Worm (Caenorhabditis elegans) whole organism, late embryonic: ENCODE measurements around the gene C35B1.9.

Experiments used
- C08G9.2 ChIP-seq: sonication (generic microtip); optimal IDR thresholded peaks from 2 replicates; lab custom pipeline; 2016; ENCODE audit warnings: mild to moderate bottlenecking, missing genetic modification characterization, moderate library complexity, missing compliant biosample characterization
- C38D4.7 ChIP-seq: fragments of 200-800 bp; sonication (Bioruptor generic); optimal IDR thresholded peaks from 2 replicates; lab custom pipeline; 2018; ENCODE audit warnings: mild to moderate bottlenecking, missing genetic modification characterization, moderate library complexity, missing compliant biosample characterization
- K09A11.1 ChIP-seq: sonication (generic microtip); optimal IDR thresholded peaks from 2 replicates; lab custom pipeline; 2017; ENCODE audit warnings: antibody characterized with exemption, mild to moderate bottlenecking, missing genetic modification characterization, missing compliant biosample characterization; ENCODE audit not compliant: insufficient read depth
- T23F11.4 ChIP-seq: fragments of 200-800 bp; sonication (Bioruptor generic); optimal IDR thresholded peaks from 2 replicates; lab custom pipeline; 2018; ENCODE audit warnings: mild to moderate bottlenecking, missing genetic modification characterization, missing compliant biosample characterization
- ahr-1 ChIP-seq: sonication (generic microtip); optimal IDR thresholded peaks from 2 replicates; lab custom pipeline; 2016; ENCODE audit warnings: missing genetic modification characterization, missing compliant biosample characterization
- ama-1 ChIP-seq: fragments of 150-350 bp; optimal IDR thresholded peaks from 2 replicates; lab custom pipeline; 2014
- ceh-18 ChIP-seq: sonication (generic microtip); optimal IDR thresholded peaks from 2 replicates; lab custom pipeline; 2016; ENCODE audit warnings: missing genetic modification characterization, missing compliant biosample characterization
- ceh-19 ChIP-seq: fragments of 200-800 bp; sonication (Bioruptor generic); optimal IDR thresholded peaks from 2 replicates; lab custom pipeline; 2018; ENCODE audit warnings: mild to moderate bottlenecking, missing genetic modification characterization, missing compliant biosample characterization
- ceh-2 ChIP-seq: sonication (generic microtip); optimal IDR thresholded peaks from 2 replicates; lab custom pipeline; 2016; ENCODE audit warnings: missing genotype, missing genetic modification characterization, missing compliant biosample characterization
- ceh-22 ChIP-seq: sonication (generic microtip); optimal IDR thresholded peaks from 2 replicates; lab custom pipeline; 2017; ENCODE audit warnings: missing biosample characterization, missing genetic modification characterization
- ceh-24 ChIP-seq: sonication (generic microtip); optimal IDR thresholded peaks from 2 replicates; lab custom pipeline; 2016; ENCODE audit warnings: mild to moderate bottlenecking, missing genetic modification characterization, missing compliant biosample characterization
- ceh-31 ChIP-seq: sonication (generic microtip); optimal IDR thresholded peaks from 2 replicates; lab custom pipeline; 2016; ENCODE audit warnings: missing genetic modification characterization, missing compliant biosample characterization
- ceh-34 ChIP-seq: sonication (generic microtip); optimal IDR thresholded peaks from 2 replicates; lab custom pipeline; 2016; ENCODE audit warnings: mild to moderate bottlenecking, missing genetic modification characterization, missing compliant biosample characterization
- ceh-48 ChIP-seq: sonication (generic microtip); optimal IDR thresholded peaks from 2 replicates; lab custom pipeline; 2016; ENCODE audit warnings: missing genetic modification characterization, inconsistent platforms, missing compliant biosample characterization
- ceh-9 ChIP-seq: sonication (generic microtip); optimal IDR thresholded peaks from 2 replicates; lab custom pipeline; 2016; ENCODE audit warnings: mild to moderate bottlenecking, missing genetic modification characterization, inconsistent platforms, missing compliant biosample characterization
- elt-2 ChIP-seq: sonication (generic microtip); optimal IDR thresholded peaks from 2 replicates; lab custom pipeline; 2016; ENCODE audit warnings: missing genetic modification reagents, missing genetic modification characterization, missing compliant biosample characterization
- ets-4 ChIP-seq: sonication (generic microtip); optimal IDR thresholded peaks from 2 replicates; lab custom pipeline; 2016; ENCODE audit warnings: missing genetic modification characterization, missing compliant biosample characterization
- eyg-1 ChIP-seq: sonication (generic microtip); optimal IDR thresholded peaks from 2 replicates; lab custom pipeline; 2016; ENCODE audit warnings: missing genotype, missing genetic modification characterization, missing compliant biosample characterization
- hlh-30 ChIP-seq: sonication (generic microtip); optimal IDR thresholded peaks from 2 replicates; lab custom pipeline; 2017; ENCODE audit warnings: antibody characterized with exemption, missing genetic modification characterization, missing compliant biosample characterization; ENCODE audit not compliant: insufficient read depth
- lim-6 ChIP-seq: sonication (generic microtip); optimal IDR thresholded peaks from 2 replicates; lab custom pipeline; 2016; ENCODE audit warnings: missing genetic modification characterization, missing compliant biosample characterization
- lin-11 ChIP-seq: fragments of 200-800 bp; sonication (Bioruptor generic); optimal IDR thresholded peaks from 2 replicates; lab custom pipeline; 2018; ENCODE audit warnings: mild to moderate bottlenecking, missing genetic modification characterization, missing compliant biosample characterization
- madf-2 ChIP-seq: sonication (generic microtip); optimal IDR thresholded peaks from 2 replicates; lab custom pipeline; 2017; ENCODE audit warnings: missing genetic modification characterization, missing compliant biosample characterization
- mec-3 ChIP-seq: sonication (generic microtip); optimal IDR thresholded peaks from 2 replicates; lab custom pipeline; 2016; ENCODE audit warnings: borderline replicate concordance, missing genetic modification characterization, missing compliant biosample characterization
- npax-4 ChIP-seq: sonication (generic microtip); optimal IDR thresholded peaks from 2 replicates; lab custom pipeline; 2016; ENCODE audit warnings: missing genetic modification characterization, missing compliant biosample characterization
- pag-3 ChIP-seq: sonication (generic microtip); optimal IDR thresholded peaks from 2 replicates; lab custom pipeline; 2016; ENCODE audit warnings: missing compliant biosample characterization, missing genetic modification characterization, borderline replicate concordance
- pat-9 ChIP-seq: fragments of 200-800 bp; sonication (Bioruptor generic); optimal IDR thresholded peaks from 2 replicates; lab custom pipeline; 2018; ENCODE audit warnings: mild to moderate bottlenecking, missing genetic modification characterization, moderate library complexity, missing compliant biosample characterization
- pha-4 ChIP-seq: fragments of 150-350 bp; optimal IDR thresholded peaks from 2 replicates; lab custom pipeline; 2018; ENCODE audit warnings: missing biosample characterization, missing genetic modification reagents, missing genetic modification characterization
- pros-1 ChIP-seq: fragments of 150-350 bp; optimal IDR thresholded peaks from 2 replicates; lab custom pipeline; 2014; ENCODE audit warnings: missing biosample characterization, missing genetic modification reagents, missing genetic modification characterization
- ref-2 ChIP-seq: sonication (generic microtip); optimal IDR thresholded peaks from 2 replicates; lab custom pipeline; 2016; ENCODE audit warnings: missing genetic modification characterization, missing compliant biosample characterization
- rnt-1 ChIP-seq: sonication (generic microtip); optimal IDR thresholded peaks from 2 replicates; lab custom pipeline; 2016; ENCODE audit warnings: missing genetic modification characterization, missing compliant biosample characterization
- sox-2 ChIP-seq: fragments of 200-800 bp; sonication (Bioruptor generic); IDR thresholded peaks from 2 replicates; pipeline ENCODE4 v1.3.6; 2022; ENCODE audit warnings: missing genetic modification reagents, missing genetic modification characterization, missing compliant biosample characterization
- tbx-2 ChIP-seq: sonication (generic microtip); optimal IDR thresholded peaks from 2 replicates; lab custom pipeline; 2016; ENCODE audit warnings: missing genetic modification characterization, missing compliant biosample characterization
- unc-42 ChIP-seq: sonication (generic microtip); optimal IDR thresholded peaks from 2 replicates; lab custom pipeline; 2016; ENCODE audit warnings: missing genotype, missing genetic modification characterization, missing compliant biosample characterization
- unc-55 ChIP-seq: sonication (generic microtip); optimal IDR thresholded peaks from 2 replicates; lab custom pipeline; 2017; ENCODE audit warnings: missing biosample characterization, missing genetic modification reagents, missing genetic modification characterization
- zip-5 ChIP-seq: sonication (generic microtip); optimal IDR thresholded peaks from 2 replicates; lab custom pipeline; 2016; ENCODE audit warnings: missing genetic modification characterization, missing compliant biosample characterization
- ztf-16 ChIP-seq: sonication (generic microtip); optimal IDR thresholded peaks from 2 replicates; lab custom pipeline; 2017; ENCODE audit warnings: missing genetic modification characterization, missing compliant biosample characterization

C35B1.9 gene

DNA sequence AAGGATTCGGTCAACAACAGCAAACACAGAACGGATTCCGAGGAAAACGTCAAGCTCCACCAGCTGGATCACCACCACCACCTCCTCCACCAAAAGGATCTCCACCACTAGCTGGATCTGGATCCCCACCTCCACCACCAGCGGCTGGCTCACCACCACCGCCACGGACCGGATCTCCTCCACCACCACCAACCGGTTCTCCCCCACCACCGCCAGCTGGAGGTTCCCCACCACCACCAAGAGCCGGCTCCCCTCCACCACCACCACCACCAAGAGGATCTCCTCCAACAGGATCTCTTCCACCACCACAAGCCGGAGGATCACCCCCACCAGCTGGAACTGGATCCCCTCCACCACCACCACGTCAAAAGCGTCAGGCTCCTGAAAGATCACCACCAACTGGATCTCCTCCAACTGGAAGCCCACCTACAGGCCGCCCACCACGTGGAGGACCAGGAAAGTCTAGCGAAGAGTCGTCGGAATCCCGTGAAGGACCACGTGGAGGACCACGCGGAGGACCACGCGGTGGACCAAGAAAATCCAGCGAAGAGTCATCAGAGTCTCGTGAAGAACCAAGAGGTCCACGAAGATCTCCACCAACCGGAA, 4.0 kb downstream of the C35B1.9 start:
- TF ChIP-seq mec-3 (tag; lab: Kevin White, UChicago) (peak; percentile 69), npax-4 (tag; lab: Kevin White, UChicago) (no peak)

DNA sequence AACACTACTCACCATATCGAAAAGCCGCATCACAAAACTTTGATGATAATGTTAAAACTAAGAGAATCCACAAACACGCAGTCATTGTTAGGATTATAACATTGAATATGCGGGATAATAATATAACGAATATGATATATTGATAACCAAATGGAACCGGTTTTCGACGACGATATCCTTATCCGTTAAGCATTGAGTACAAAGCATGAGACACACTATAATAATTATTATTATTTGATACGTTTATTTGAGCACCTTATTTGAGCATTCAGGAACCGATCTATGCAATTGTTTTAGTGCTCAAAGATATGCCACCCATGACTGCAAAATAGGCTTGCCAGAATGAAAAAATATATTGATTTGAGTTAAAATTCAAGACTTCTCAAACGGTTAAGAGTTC, 6.1 kb downstream of the C35B1.9 start, which contains the start of gene W03D2.9:
W03D2.9 (minus strand) TSS at position 101 of the 400 bp plus-strand sequence.
- TF ChIP-seq C38D4.7 (no peak), T23F11.4 (GFP tag; lab: Kevin White, UChicago) (no peak), ceh-34 (no peak), pat-9 (tag; lab: Kevin White, UChicago) (no peak), mec-3 (tag; lab: Kevin White, UChicago) (no peak), ceh-22 (no peak), sox-2 (GFP tag; lab: Robert Waterston, UW) (no peak), unc-42 (no peak), npax-4 (tag; lab: Kevin White, UChicago) (no peak), ref-2 (tag; lab: Kevin White, UChicago) (no peak), ets-4 (tag; lab: Kevin White, UChicago) (no peak), pag-3 (tag; lab: Kevin White, UChicago) (no peak), lim-6 (tag; lab: Kevin White, UChicago) (no peak)

DNA sequence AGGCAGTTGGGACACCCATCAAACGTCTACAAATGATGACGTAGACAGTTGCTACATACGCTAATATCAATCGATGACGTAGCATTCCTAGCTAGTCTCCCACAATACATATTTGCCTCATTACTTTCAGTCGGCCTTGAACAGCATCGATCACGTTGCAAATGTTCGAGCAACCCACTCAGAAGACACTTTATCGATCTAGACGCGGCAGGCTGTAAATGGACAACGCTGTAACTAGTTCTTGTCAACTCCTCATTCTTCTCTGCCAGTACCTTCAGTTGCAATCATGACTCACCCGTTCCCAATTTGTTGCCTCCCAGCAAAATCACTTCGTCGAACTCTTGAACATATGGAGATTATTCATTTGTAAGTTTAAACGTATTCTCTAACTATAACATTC, 8.7 kb downstream of the C35B1.9 start, which contains the start of gene pqn-75:
pqn-75 (plus strand) TSS at position 301 of the 400 bp plus-strand sequence.
- no peak for TF ChIP-seq lin-11 (tag; lab: Kevin White, UChicago)
- no peak for TF ChIP-seq pag-3 (tag; lab: Kevin White, UChicago)
- no peak for TF ChIP-seq rnt-1
- no peak for TF ChIP-seq K09A11.1 (tag; lab: Kevin White, UChicago)
- TF ChIP-seq ztf-16 (tag; lab: Kevin White, UChicago) = no peak
- no peak for TF ChIP-seq ama-1 (lab: Kevin White, UChicago)
- no peak for TF ChIP-seq C38D4.7
- no peak for TF ChIP-seq pros-1 (tag; lab: Kevin White, UChicago)
- no peak for TF ChIP-seq hlh-30 (tag; lab: Kevin White, UChicago)
- no peak for TF ChIP-seq ceh-31 (tag; lab: Kevin White, UChicago)
- TF ChIP-seq madf-2 (tag; lab: Kevin White, UChicago) = no peak
- TF ChIP-seq ceh-24 (tag; lab: Kevin White, UChicago) = no peak
- TF ChIP-seq elt-2 = no peak
- TF ChIP-seq pat-9 (tag; lab: Kevin White, UChicago) = no peak
- no peak for TF ChIP-seq C08G9.2 (tag; lab: Kevin White, UChicago)
- no peak for TF ChIP-seq unc-55 (GFP tag; lab: Kevin White, UChicago)
- no peak for TF ChIP-seq pha-4 (tag; lab: Kevin White, UChicago)
- TF ChIP-seq eyg-1 (tag; lab: Kevin White, UChicago) = no peak
- no peak for TF ChIP-seq ceh-18 (tag; lab: Kevin White, UChicago)

DNA sequence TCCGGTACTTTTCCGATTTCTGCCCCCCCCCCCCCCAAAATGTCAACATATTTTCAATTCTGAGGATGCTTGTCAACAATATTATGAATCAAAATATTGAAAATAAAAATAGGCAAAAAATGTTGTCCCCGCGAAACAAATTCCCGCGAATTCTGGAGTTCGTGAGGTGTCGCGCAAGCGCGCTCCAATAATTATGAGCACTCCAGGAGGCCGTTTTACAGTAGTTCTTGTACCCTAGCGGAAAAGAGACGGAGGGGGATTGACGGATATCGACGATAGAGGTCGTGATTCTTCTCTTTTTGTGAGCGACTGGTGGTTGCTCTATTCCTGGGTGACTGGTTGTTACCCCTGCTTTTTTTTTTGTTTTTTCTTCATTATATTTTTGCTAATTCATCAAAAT, 9.9 kb downstream of the C35B1.9 start:
- TF ChIP-seq ceh-19 (GFP tag; lab: Kevin White, UChicago) = no peak
- TF ChIP-seq ref-2 (tag; lab: Kevin White, UChicago) = peak; percentile 59
- TF ChIP-seq C08G9.2 (tag; lab: Kevin White, UChicago) = peak; percentile 7
- peak; percentile 44 for TF ChIP-seq ceh-2 (tag; lab: Kevin White, UChicago)
- no peak for TF ChIP-seq rnt-1
- peak; percentile 55 for TF ChIP-seq ceh-31 (tag; lab: Kevin White, UChicago)
- no peak for TF ChIP-seq ahr-1 (tag; lab: Kevin White, UChicago)
- peak; percentile 2 for TF ChIP-seq zip-5 (tag; lab: Kevin White, UChicago)
- TF ChIP-seq ceh-9 = no peak
- no peak for TF ChIP-seq ceh-48
- TF ChIP-seq ztf-16 (tag; lab: Kevin White, UChicago) = no peak
- no peak for TF ChIP-seq hlh-30 (tag; lab: Kevin White, UChicago)
- no peak for TF ChIP-seq pag-3 (tag; lab: Kevin White, UChicago)
- no peak for TF ChIP-seq T23F11.4 (GFP tag; lab: Kevin White, UChicago)
- TF ChIP-seq tbx-2 (tag; lab: Kevin White, UChicago) = peak; percentile 58
